Worm (Caenorhabditis elegans): ENCODE measurements around the gene Y57E12B.11.

ce11 chrV:6993999-6994398, 44.3 kb upstream of the Y57E12B.11 start:
- no peak for TF ChIP-seq him-1 (tag; optimal IDR thresholded peaks at IDR 0.05)
- no peak for TF ChIP-seq dao-5 (tag; optimal IDR thresholded peaks at IDR 0.05)
- TF ChIP-seq W03F9.2 (tag; optimal IDR thresholded peaks at IDR 0.05): no peak

Data from whole organism, L4/young adult.